Fruit fly (Drosophila melanogaster) whole organism, embryonic: ENCODE data around the gene Gfat2.

ENCODE experiments used
- Ada2b ChIP-seq: fragments of 200-800 bp; sonication (Bioruptor generic); IDR thresholded peaks from 2 replicates; pipeline ENCODE4 v1.3.6; 2022; ENCODE audit warnings: missing biosample characterization, missing genetic modification characterization
- Aef1 ChIP-seq: fragments of 200-800 bp; sonication (Bioruptor generic); IDR thresholded peaks from 3 replicates; pipeline ENCODE4 v1.3.6; 2022; ENCODE audit warnings: missing biosample characterization, missing genetic modification characterization
- Asciz ChIP-seq: fragments of 200-800 bp; sonication (Bioruptor generic); optimal IDR thresholded peaks from 2 replicates; lab custom pipeline; 2017; ENCODE audit warnings: missing biosample characterization, mild to moderate bottlenecking, missing genetic modification characterization, missing genetic modification reagents
- Atf3 ChIP-seq: fragments of 200-800 bp; sonication (Bioruptor generic); optimal IDR thresholded peaks from 3 replicates; lab custom pipeline; 2016; ENCODE audit warnings: missing biosample characterization, missing genetic modification characterization
- Bdp1 ChIP-seq: fragments of 200-800 bp; sonication (Bioruptor generic); optimal IDR thresholded peaks from 3 replicates; lab custom pipeline; 2016; ENCODE audit warnings: missing biosample characterization, missing genetic modification characterization
- CG10543 ChIP-seq: fragments of 200-800 bp; sonication (Bioruptor generic); optimal IDR thresholded peaks from 3 replicates; lab custom pipeline; 2017; ENCODE audit warnings: missing biosample characterization, mild to moderate bottlenecking, missing genetic modification characterization, moderate library complexity
- CG11456 ChIP-seq: fragments of 200-800 bp; sonication (Bioruptor generic); IDR thresholded peaks from 3 replicates; pipeline ENCODE4 v1.3.6; 2022; ENCODE audit warnings: missing biosample characterization, missing genetic modification characterization
- CG12155 ChIP-seq: fragments of 200-800 bp; sonication (Bioruptor generic); optimal IDR thresholded peaks from 3 replicates; lab custom pipeline; 2016; ENCODE audit warnings: missing biosample characterization, missing genetic modification characterization
- CG12236 ChIP-seq: fragments of 200-800 bp; sonication (Bioruptor generic); optimal IDR thresholded peaks from 2 replicates; lab custom pipeline; 2016; ENCODE audit warnings: missing biosample characterization, missing genetic modification characterization
- CG14710 ChIP-seq: fragments of 200-800 bp; sonication (Bioruptor generic); optimal IDR thresholded peaks from 3 replicates; lab custom pipeline; 2019; ENCODE audit warnings: missing biosample characterization, mild to moderate bottlenecking, missing genetic modification characterization, moderate library complexity
- CG1529 ChIP-seq: fragments of 200-800 bp; sonication (Bioruptor generic); optimal IDR thresholded peaks from 3 replicates; lab custom pipeline; 2018; ENCODE audit warnings: missing biosample characterization, missing genetic modification characterization
- CG15514 ChIP-seq: fragments of 200-800 bp; sonication (Bioruptor generic); optimal IDR thresholded peaks from 3 replicates; lab custom pipeline; 2017; ENCODE audit warnings: missing biosample characterization, missing genetic modification characterization, mild to moderate bottlenecking, moderate library complexity, missing genetic modification reagents
- CG18011 ChIP-seq: fragments of 200-800 bp; sonication (Bioruptor generic); optimal IDR thresholded peaks from 2 replicates; lab custom pipeline; 2017; ENCODE audit warnings: missing biosample characterization, missing genetic modification characterization, mild to moderate bottlenecking, moderate library complexity, missing genotype
- CG18764 ChIP-seq: fragments of 200-800 bp; sonication (Bioruptor generic); optimal IDR thresholded peaks from 3 replicates; lab custom pipeline; 2016; ENCODE audit warnings: missing biosample characterization, missing genetic modification characterization
- CG30431 ChIP-seq: fragments of 200-800 bp; sonication (Bioruptor generic); optimal IDR thresholded peaks from 2 replicates; lab custom pipeline; 2017; ENCODE audit warnings: missing biosample characterization, missing genetic modification characterization
- CG32772 ChIP-seq: fragments of 200-800 bp; sonication (Bioruptor generic); IDR thresholded peaks from 2 replicates; pipeline ENCODE4 v1.3.6; 2022; ENCODE audit warnings: missing biosample characterization, missing genetic modification characterization
- CG4424 ChIP-seq: fragments of 200-800 bp; sonication (Bioruptor generic); optimal IDR thresholded peaks from 3 replicates; lab custom pipeline; 2016; ENCODE audit warnings: missing biosample characterization, missing genetic modification characterization
- CG7786 ChIP-seq: fragments of 200-800 bp; sonication (Bioruptor generic); optimal IDR thresholded peaks from 2 replicates; lab custom pipeline; 2016; ENCODE audit warnings: missing biosample characterization, missing genetic modification characterization
- CG8290 ChIP-seq, 3 experiments: fragments of 200-800 bp; sonication (Bioruptor generic); optimal IDR thresholded peaks; 2 replicates each; lab custom pipeline; 2016 to 2019; ENCODE audit warnings: missing biosample characterization in 3 of 3, missing genetic modification characterization in 3 of 3, mild to moderate bottlenecking in 2 of 3, moderate library complexity in 1 of 3
- CG8924 ChIP-seq: fragments of 200-800 bp; optimal IDR thresholded peaks from 3 replicates; lab custom pipeline; 2019; ENCODE audit warnings: missing biosample characterization, mild to moderate bottlenecking, missing genetic modification characterization, moderate library complexity
- Chrac-16 ChIP-seq: fragments of 200-800 bp; sonication (Bioruptor generic); optimal IDR thresholded peaks from 3 replicates; lab custom pipeline; 2016; ENCODE audit warnings: missing biosample characterization, missing genetic modification characterization
- D19B ChIP-seq: fragments of 200-800 bp; sonication (Bioruptor generic); optimal IDR thresholded peaks from 2 replicates; lab custom pipeline; 2017; ENCODE audit warnings: missing biosample characterization, mild to moderate bottlenecking, missing genetic modification characterization
- Eip74EF ChIP-seq, 2 experiments: fragments of 200-800 bp in 1 of 2; fragments of >200 bp in 1 of 2; sonication (Bioruptor generic) in 1 of 2; optimal IDR thresholded peaks; 2 replicates each; lab custom pipeline; 2017 to 2019; ENCODE audit warnings: missing biosample characterization in 2 of 2, missing genetic modification characterization in 2 of 2, mild to moderate bottlenecking in 1 of 2, moderate library complexity in 1 of 2
- Ets65A ChIP-seq: fragments of 200-800 bp; sonication (Bioruptor generic); peaks from one replicate; lab custom pipeline; 2016; ENCODE audit warnings: missing biosample characterization, missing genetic modification characterization
- HLH4C ChIP-seq: fragments of 200-800 bp; sonication (Bioruptor generic); IDR thresholded peaks from 3 replicates; pipeline ENCODE4 v1.3.6; 2022; ENCODE audit warnings: missing biosample characterization, missing genetic modification characterization; ENCODE audit not compliant: partially characterized antibody
- Hr3 ChIP-seq: fragments of 200-800 bp; sonication (Bioruptor generic); optimal IDR thresholded peaks from 3 replicates; lab custom pipeline; 2016; ENCODE audit warnings: missing biosample characterization, missing genetic modification characterization
- Hr51 ChIP-seq, 2 experiments: fragments of 200-800 bp; sonication (Bioruptor generic); optimal IDR thresholded peaks; 2 replicates in 1 of 2; 3 replicates in 1 of 2; lab custom pipeline; 2016 to 2018; ENCODE audit warnings: missing biosample characterization in 2 of 2, missing genetic modification characterization in 2 of 2, mild to moderate bottlenecking in 1 of 2, moderate library complexity in 1 of 2
- Kr ChIP-seq: fragments of 200-800 bp; sonication (Bioruptor generic); optimal IDR thresholded peaks from 2 replicates; lab custom pipeline; 2017; ENCODE audit warnings: missing biosample characterization, mild to moderate bottlenecking, missing genetic modification characterization
- Meics ChIP-seq: fragments of 200-800 bp; sonication (Bioruptor generic); optimal IDR thresholded peaks from 2 replicates; lab custom pipeline; 2017; ENCODE audit warnings: missing biosample characterization, mild to moderate bottlenecking, missing genetic modification characterization
- Neu2 ChIP-seq: fragments of 200-800 bp; sonication (Bioruptor generic); optimal IDR thresholded peaks from 3 replicates; lab custom pipeline; 2016; ENCODE audit warnings: missing biosample characterization, missing genetic modification characterization, borderline replicate concordance
- NfI ChIP-seq: fragments of 200-800 bp; sonication (Bioruptor generic); optimal IDR thresholded peaks from 3 replicates; lab custom pipeline; 2018; ENCODE audit warnings: missing biosample characterization, mild to moderate bottlenecking, missing genetic modification characterization, moderate library complexity
- Sox100B ChIP-seq: fragments of 200-800 bp; sonication (Bioruptor generic); optimal IDR thresholded peaks from 3 replicates; lab custom pipeline; 2018; ENCODE audit warnings: missing biosample characterization, mild to moderate bottlenecking, missing genetic modification characterization
- Sox102F ChIP-seq: fragments of 200-800 bp; sonication (Bioruptor generic); optimal IDR thresholded peaks from 2 replicates; lab custom pipeline; 2018; ENCODE audit warnings: missing biosample characterization, mild to moderate bottlenecking, missing genetic modification characterization, moderate library complexity
- Sry-δ ChIP-seq: fragments of 200-800 bp; sonication (Bioruptor generic); optimal IDR thresholded peaks from 2 replicates; lab custom pipeline; 2016; ENCODE audit warnings: missing biosample characterization, missing genetic modification characterization
- TFAM ChIP-seq: fragments of 200-800 bp; sonication (Bioruptor generic); optimal IDR thresholded peaks from 2 replicates; lab custom pipeline; 2017; ENCODE audit warnings: missing biosample characterization, missing genetic modification characterization, inconsistent platforms
- Xrp1 ChIP-seq: fragments of 200-800 bp; sonication (Bioruptor generic); IDR thresholded peaks from 2 replicates; pipeline ENCODE4 v1.3.6; 2022; ENCODE audit warnings: missing biosample characterization, missing genetic modification characterization
- bcd ChIP-seq: fragments of 200-800 bp; sonication (Bioruptor generic); optimal IDR thresholded peaks from 2 replicates; lab custom pipeline; 2017; ENCODE audit warnings: missing biosample characterization, mild to moderate bottlenecking, missing genetic modification characterization
- btn ChIP-seq: fragments of 200-800 bp; sonication (Bioruptor generic); optimal IDR thresholded peaks from 2 replicates; lab custom pipeline; 2016; ENCODE audit warnings: missing biosample characterization, missing genetic modification characterization
- croc ChIP-seq: fragments of 200-800 bp; sonication (Bioruptor generic); conservative IDR thresholded peaks from 3 replicates; pipeline ENCODE4 v1.3.6; 2022; ENCODE audit warnings: missing biosample characterization, missing genetic modification characterization
- da ChIP-seq: fragments of 200-800 bp; sonication (Bioruptor generic); optimal IDR thresholded peaks from 2 replicates; lab custom pipeline; 2016; ENCODE audit warnings: missing biosample characterization, missing genetic modification characterization
- dan ChIP-seq: fragments of 200-800 bp; sonication (Bioruptor generic); IDR thresholded peaks from 2 replicates; pipeline ENCODE4 v1.3.6; 2022; ENCODE audit warnings: missing biosample characterization, missing genetic modification characterization
- dati ChIP-seq: fragments of 200-800 bp; sonication (Bioruptor generic); IDR thresholded peaks from 2 replicates; pipeline ENCODE4 v1.3.6; 2022; ENCODE audit warnings: missing biosample characterization, missing genetic modification characterization
- hth ChIP-seq: fragments of >200 bp; optimal IDR thresholded peaks from 2 replicates; lab custom pipeline; 2017; ENCODE audit warnings: inconsistent platforms
- lbe ChIP-seq: fragments of 200-800 bp; sonication (Bioruptor generic); optimal IDR thresholded peaks from 2 replicates; lab custom pipeline; 2016; ENCODE audit warnings: missing biosample characterization, mild to moderate bottlenecking, missing genetic modification characterization
- mam ChIP-seq: fragments of 200-800 bp; sonication (Bioruptor generic); optimal IDR thresholded peaks from 3 replicates; lab custom pipeline; 2016; ENCODE audit warnings: missing biosample characterization, missing genetic modification characterization
- nerfin-2 ChIP-seq: fragments of 200-800 bp; sonication (Bioruptor generic); IDR thresholded peaks from 2 replicates; pipeline ENCODE4 v1.3.6; 2022; ENCODE audit warnings: missing biosample characterization, missing genetic modification characterization; ENCODE audit not compliant: partially characterized antibody
- otp ChIP-seq: fragments of 200-800 bp; sonication (Bioruptor generic); IDR thresholded peaks from 3 replicates; pipeline ENCODE4, ENCODE4 v1.3.6; 2022; ENCODE audit warnings: missing biosample characterization, missing genetic modification characterization
- peb ChIP-seq: fragments of 200-800 bp; sonication (Bioruptor generic); IDR thresholded peaks from 2 replicates; pipeline ENCODE4 v1.3.6; 2022; ENCODE audit warnings: missing biosample characterization, missing genetic modification characterization
- ssp ChIP-seq: fragments of 200-800 bp; sonication (Bioruptor generic); IDR thresholded peaks from 2 replicates; pipeline ENCODE4 v1.3.6; 2022; ENCODE audit warnings: missing biosample characterization, missing genetic modification characterization
- tup ChIP-seq: fragments of 200-800 bp; sonication (Bioruptor generic); optimal IDR thresholded peaks from 2 replicates; lab custom pipeline; 2016; ENCODE audit warnings: missing biosample characterization, mild to moderate bottlenecking, missing genetic modification characterization, moderate library complexity

Gfat2 gene

DNA sequence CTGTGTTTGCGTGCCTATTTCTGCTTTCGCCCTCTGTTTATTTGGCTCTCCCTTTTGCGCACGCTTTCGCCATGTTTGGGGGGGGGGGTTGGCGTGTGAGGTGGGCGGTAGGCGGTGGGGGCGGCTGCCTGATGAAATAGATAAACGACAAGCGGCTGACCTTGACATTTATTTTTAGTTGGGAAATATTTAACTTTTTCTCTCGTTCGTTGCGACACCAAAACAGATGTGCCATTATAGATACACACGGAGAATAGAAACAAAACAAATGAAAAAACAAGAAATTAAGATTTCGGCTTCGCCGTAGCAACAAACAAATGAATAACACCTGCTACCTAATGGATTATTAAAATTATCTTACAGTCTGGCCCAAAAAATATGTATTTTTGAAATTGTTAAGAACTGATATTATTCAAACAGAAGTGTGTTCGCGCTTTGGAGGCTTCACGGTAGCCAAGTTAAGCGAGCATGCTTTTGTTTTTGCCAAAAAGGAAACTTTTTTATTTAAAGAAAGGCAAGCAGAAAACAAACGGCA, 7.4 kb downstream of the Gfat2 start (continued):
- TF ChIP-seq tup (GFP tag; lab: Kevin White, UChicago) (no peak), ssp (no peak), Kr (GFP tag; lab: Kevin White, UChicago) (no peak), CG15514 (GFP tag; lab: Kevin White, UChicago) (peak; percentile 26), CG32772 (0 out of 2 replicates have a peak, but pooled peaks have one; percentile 41), Ada2b (GFP tag; lab: Robert Waterston, UW) (peak; percentile 50; the same call in 1 of the 2 replicates), TFAM (no peak), peb (GFP tag; lab: Robert Waterston, UW) (0 out of 2 replicates have a peak, but pooled peaks have one; percentile 26), CG12155 (GFP tag; lab: Kevin White, UChicago) (peak; percentile 53), Hr3 (GFP tag; lab: Kevin White, UChicago) (peak; percentile 34), da (GFP tag; lab: Kevin White, UChicago) (peak; percentile 8), CG30431 (GFP tag; lab: Kevin White, UChicago) (no peak), CG18764 (peak; percentile 22), Hr51 (GFP tag; optimal IDR thresholded peaks at IDR 0.05; lab: Kevin White, UChicago) (peak in 1 of 2 experiments; percentile 73), nerfin-2 (GFP tag; lab: Robert Waterston, UW) (no peak), Chrac-16 (peak; percentile 10), CG14710 (no peak), CG8924 (peak; percentile 58), CG18011 (GFP tag; lab: Kevin White, UChicago) (no peak), lbe (GFP tag; lab: Kevin White, UChicago) (no peak), CG8290 (GFP tag; optimal IDR thresholded peaks at IDR 0.05; lab: Kevin White, UChicago) (no peak), CG8290 (tag; optimal IDR thresholded peaks at IDR 0.05; lab: Kevin White, UChicago) (peak in 1 of 2 experiments; percentile 40), Sox100B (GFP tag; lab: Kevin White, UChicago) (peak; percentile 65), CG10543 (peak; percentile 84), CG1529 (no peak), Sox102F (GFP tag; lab: Kevin White, UChicago) (peak; percentile 67), HLH4C (GFP tag; lab: Robert Waterston, UW) (no peak), Sry-δ (no peak), Neu2 (GFP tag; lab: Kevin White, UChicago) (no peak), D19B (GFP tag; lab: Kevin White, UChicago) (peak; percentile 50), Atf3 (GFP tag; lab: Kevin White, UChicago) (peak; percentile 31), btn (GFP tag; lab: Kevin White, UChicago) (no peak), otp (no peak), croc (GFP tag; lab: Robert Waterston, UW) (peak; percentile 24; the same call in 1 of the 3 replicates), CG12236 (GFP tag; lab: Kevin White, UChicago) (no peak), hth (lab: Kevin White, UChicago) (no peak), CG7786 (GFP tag; lab: Kevin White, UChicago) (peak; percentile 9), bcd (GFP tag; lab: Kevin White, UChicago) (peak; percentile 55), Xrp1 (no peak), CG11456 (GFP tag; lab: Robert Waterston, UW) (0 out of 3 replicates have a peak, but pooled peaks have one; percentile 40), dati (no peak), Asciz (GFP tag; lab: Kevin White, UChicago) (peak; percentile 18), CG4424 (GFP tag; lab: Kevin White, UChicago) (peak; percentile 35), Eip74EF (GFP tag; optimal IDR thresholded peaks at IDR 0.05; lab: Kevin White, UChicago) (peak in 1 of 2 experiments; percentile 9), Meics (GFP tag; lab: Kevin White, UChicago) (peak; percentile 75), Aef1 (GFP tag; lab: Robert Waterston, UW) (peak; percentile 53), Bdp1 (GFP tag; lab: Kevin White, UChicago) (no peak), NfI (GFP tag; lab: Kevin White, UChicago) (peak; percentile 68), dan (GFP tag; lab: Robert Waterston, UW) (no peak), mam (GFP tag; lab: Kevin White, UChicago) (peak; percentile 71), Ets65A (GFP tag; lab: Kevin White, UChicago) (peak; percentile 69)
